Worm (Caenorhabditis elegans): ENCODE results near the gene B0336.12.

ce11 chrIII:5680141-5680540 lies 29.8 kb downstream of the B0336.12 start, which contains the start of gene pst-2:
- no peak for TF ChIP-seq hmg-4 (GFP tag; optimal IDR thresholded peaks at IDR 0.05)
- TF ChIP-seq ceh-36 (tag; optimal IDR thresholded peaks at IDR 0.05): no peak
- no peak for TF ChIP-seq tra-4 (tag; optimal IDR thresholded peaks at IDR 0.05)
- no peak for TF ChIP-seq ama-1 (optimal IDR thresholded peaks at IDR 0.05)
- TF ChIP-seq aly-1 (tag; optimal IDR thresholded peaks at IDR 0.05): no peak
- no peak for TF ChIP-seq B0310.2 (tag; optimal IDR thresholded peaks at IDR 0.05)
- TF ChIP-seq hmbx-1 (tag; optimal IDR thresholded peaks at IDR 0.05): no peak
- TF ChIP-seq tbx-11 (GFP tag; IDR thresholded peaks at IDR 0.05): no peak
- no peak for TF ChIP-seq F13C5.2 (tag; optimal IDR thresholded peaks at IDR 0.05)
- no peak for TF ChIP-seq ceh-13 (GFP tag; optimal IDR thresholded peaks at IDR 0.05)
- no peak for TF ChIP-seq flt-1 (GFP tag; IDR thresholded peaks at IDR 0.05)
- no peak for TF ChIP-seq scrt-1 (GFP tag; IDR thresholded peaks at IDR 0.05)
